Worm (Caenorhabditis elegans) whole organism, L1 larva: Measurements from ENCODE around the gene srx-111.

Source experiments
- Y116A8C.19 ChIP-seq: sonication (generic microtip); optimal IDR thresholded peaks from 2 replicates; lab custom pipeline; 2016; ENCODE audit warnings: missing compliant biosample characterization, missing genetic modification characterization, borderline replicate concordance
- lin-15B ChIP-seq: fragments of 150-350 bp; sonication (generic microtip); optimal IDR thresholded peaks from 3 replicates; lab custom pipeline; 2014; ENCODE audit warnings: missing biosample characterization, missing genetic modification characterization
- skn-1 ChIP-seq: fragments of 150-350 bp; optimal IDR thresholded peaks from 2 replicates; lab custom pipeline; 2014; ENCODE audit warnings: missing biosample characterization, missing genetic modification characterization
- zag-1 ChIP-seq: fragments of 150-350 bp; optimal IDR thresholded peaks from 2 replicates; lab custom pipeline; 2014; ENCODE audit warnings: missing biosample characterization, missing genetic modification characterization

DNA sequence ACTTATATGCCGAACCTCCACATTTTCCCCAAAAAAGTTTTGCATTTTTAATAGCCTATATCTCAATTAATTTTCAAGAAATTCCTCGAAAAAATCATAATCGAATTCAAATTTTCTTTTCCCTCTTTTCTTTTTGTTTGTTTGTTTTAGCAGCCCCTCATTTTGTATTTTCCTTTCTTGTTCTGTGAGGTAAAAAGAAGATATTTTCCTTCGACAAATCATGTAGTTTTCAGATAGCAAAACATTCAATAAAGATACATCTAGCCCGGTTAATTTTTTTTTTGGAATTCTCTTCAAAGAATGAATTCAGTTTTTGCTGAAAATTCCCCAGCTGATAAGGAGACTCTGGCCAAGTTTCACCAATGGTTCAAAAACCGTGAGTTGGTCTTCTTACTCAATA is 18.1 kb downstream of the srx-111 start, which contains the start of gene T24E12.3:
- TF ChIP-seq zag-1 (tag; lab: Kevin White, UChicago) = no peak
- TF ChIP-seq lin-15B = no peak
- no peak for TF ChIP-seq skn-1
- no peak for TF ChIP-seq Y116A8C.19
